Worm (Caenorhabditis elegans): Measurements from ENCODE around the gene sdc-1.

ce11 chrX:16299859-16300258, 24.3 kb downstream of the sdc-1 start, which contains the start of gene twk-21:
- TF ChIP-seq Y95B8A.8 (GFP tag; IDR thresholded peaks at IDR 0.05) (no peak), rpc-1 (optimal IDR thresholded peaks at IDR 0.05) (peak; percentile 44), rpc-1 (tag; optimal IDR thresholded peaks at IDR 0.05) (no peak), ztf-18 (tag; optimal IDR thresholded peaks at IDR 0.05) (no peak), hmg-20 (GFP tag; IDR thresholded peaks at IDR 0.05) (no peak), unc-62 (GFP tag; optimal IDR thresholded peaks at IDR 0.05) (no peak)
